Fruit fly (Drosophila melanogaster): Measurements from ENCODE around the gene CG31926.

Gene CG31926

DNA sequence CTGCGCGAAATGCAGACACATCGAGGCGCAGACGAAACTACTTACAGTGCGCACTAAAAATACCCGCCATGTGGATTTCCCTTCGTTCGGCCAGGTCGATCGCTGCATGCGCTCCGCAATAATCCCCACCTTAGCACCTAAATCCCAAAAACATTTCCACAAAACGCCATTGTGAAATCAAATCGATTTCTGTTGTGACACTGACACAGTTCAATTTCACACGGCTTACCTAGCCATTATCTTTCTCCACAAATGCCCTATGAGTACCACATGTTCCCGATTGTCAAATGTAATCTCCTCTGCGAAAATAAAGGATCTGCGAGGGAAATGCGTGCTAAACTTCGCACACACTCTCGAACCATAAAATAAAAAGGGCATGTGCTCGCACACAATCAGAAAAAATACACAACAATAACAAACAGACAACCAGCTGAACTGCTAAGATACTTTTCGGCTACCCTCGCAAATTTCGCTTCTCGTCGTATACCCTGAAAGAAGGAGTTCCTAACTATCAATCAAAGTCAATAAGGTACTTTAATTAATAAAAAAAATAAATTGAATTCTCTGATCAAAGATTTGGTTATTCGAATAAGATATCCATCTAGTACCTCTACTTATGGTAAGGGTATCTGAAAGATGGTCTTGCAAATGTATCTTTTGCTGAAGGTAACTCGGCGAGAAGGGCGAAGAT, 9.1 kb upstream of the CG31926 start:
- TF ChIP-seq CG9948 (tag; optimal IDR thresholded peaks at IDR 0.05) (peak; percentile 68), CG12605 (GFP tag; IDR thresholded peaks at IDR 0.05) (peak; percentile 12), D1 (tag; optimal IDR thresholded peaks at IDR 0.05) (peak; percentile 53), CG13204 (GFP tag; optimal IDR thresholded peaks at IDR 0.05) (no peak), CG32121 (GFP tag; IDR thresholded peaks at IDR 0.05) (peak; percentile 76), CG15710 (tag; optimal IDR thresholded peaks at IDR 0.05) (peak; percentile 70), rn (GFP tag; IDR thresholded peaks at IDR 0.05) (peak; percentile 86), fd96Ca (GFP tag; IDR thresholded peaks at IDR 0.05) (peak; percentile 95), Pif1A (GFP tag; optimal IDR thresholded peaks at IDR 0.05) (peak; percentile 70), CG4496 (GFP tag; IDR thresholded peaks at IDR 0.05) (peak; percentile 88), gl (tag; optimal IDR thresholded peaks at IDR 0.05) (peak; percentile 67), CG10348 (GFP tag; IDR thresholded peaks at IDR 0.05) (peak; percentile 71), CG8159 (tag; optimal IDR thresholded peaks at IDR 0.05) (peak; percentile 83), Snoo (tag; optimal IDR thresholded peaks at IDR 0.05) (peak; percentile 52), CG17806 (tag; optimal IDR thresholded peaks at IDR 0.05) (peak; percentile 86), Ets98B (GFP tag; IDR thresholded peaks at IDR 0.05) (peak; percentile 84), CG34367 (tag; optimal IDR thresholded peaks at IDR 0.05) (peak; percentile 71), Pif1B (GFP tag; optimal IDR thresholded peaks at IDR 0.05) (peak; percentile 57), CG14655 (GFP tag; optimal IDR thresholded peaks at IDR 0.05) (peak; percentile 85), EcR (GFP tag; optimal IDR thresholded peaks at IDR 0.05) (no peak), CG8301 (tag; optimal IDR thresholded peaks at IDR 0.05) (peak; percentile 81)

DNA sequence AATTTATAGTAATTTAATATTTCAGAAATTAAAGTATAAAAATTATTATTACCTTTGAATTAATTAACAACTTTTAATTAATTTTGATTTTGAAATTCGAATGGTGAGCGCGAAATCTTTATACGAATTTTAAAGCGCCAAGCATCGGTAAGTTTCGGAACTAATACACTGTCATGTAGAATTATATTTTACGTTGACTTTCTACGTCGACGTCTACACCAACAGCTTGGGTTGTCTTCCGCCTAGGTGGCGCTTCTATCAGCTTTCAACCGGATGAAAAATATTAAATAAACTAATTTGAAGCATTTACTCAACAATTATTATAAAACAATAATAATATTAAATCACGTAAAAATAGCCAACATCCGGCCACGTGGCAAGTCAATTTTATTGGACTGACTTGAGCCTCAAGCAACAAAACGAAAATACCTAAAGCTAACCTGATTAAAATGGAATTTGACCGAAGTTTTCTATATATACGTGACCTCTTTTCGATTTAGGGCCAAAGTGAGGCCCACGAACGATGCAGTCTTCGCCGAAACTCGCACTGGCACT, 3.4 kb upstream of the CG31926 start, which contains the start of gene CG31928:
Gene CG31928 (plus strand): TSS at position 505 of the 555 bp plus-strand sequence.
- TF ChIP-seq CG13204 (GFP tag; optimal IDR thresholded peaks at IDR 0.05): no peak
- peak; percentile 33 for TF ChIP-seq D1 (tag; optimal IDR thresholded peaks at IDR 0.05)

DNA sequence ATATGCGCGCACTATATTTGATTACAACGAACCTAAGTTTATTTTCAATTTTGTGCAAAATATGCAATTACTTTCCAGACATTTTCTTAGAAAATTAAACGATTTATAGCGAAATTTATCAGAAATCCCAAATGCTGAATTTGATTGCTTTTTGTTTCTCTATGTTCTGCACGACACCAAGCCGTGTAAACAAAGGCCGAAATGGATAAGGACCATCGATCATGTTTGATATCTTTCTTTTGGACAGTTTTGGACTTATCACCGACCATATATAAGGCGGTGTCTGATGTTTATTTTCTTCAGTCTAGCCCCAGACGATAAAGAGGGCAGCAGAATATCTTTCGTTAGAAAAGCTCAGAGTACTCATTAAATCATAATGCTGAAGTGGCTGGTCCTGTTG, 1.5 kb upstream of the CG31926 start, which contains the start of gene CG33128:
Gene CG33128 (plus strand): TSS at position 301 of the 400 bp plus-strand sequence.
- TF ChIP-seq CG10348 (GFP tag; IDR thresholded peaks at IDR 0.05) (no peak), rn (GFP tag; IDR thresholded peaks at IDR 0.05) (no peak), CG17806 (tag; optimal IDR thresholded peaks at IDR 0.05) (no peak), CG14655 (GFP tag; optimal IDR thresholded peaks at IDR 0.05) (no peak), CG12605 (GFP tag; IDR thresholded peaks at IDR 0.05) (no peak), fd96Ca (GFP tag; IDR thresholded peaks at IDR 0.05) (no peak), CG4496 (GFP tag; IDR thresholded peaks at IDR 0.05) (no peak), CG8301 (tag; optimal IDR thresholded peaks at IDR 0.05) (no peak), EcR (GFP tag; optimal IDR thresholded peaks at IDR 0.05) (no peak), D1 (tag; optimal IDR thresholded peaks at IDR 0.05) (no peak), gl (tag; optimal IDR thresholded peaks at IDR 0.05) (no peak), CG32121 (GFP tag; IDR thresholded peaks at IDR 0.05) (no peak), CG34367 (tag; optimal IDR thresholded peaks at IDR 0.05) (no peak), Ets98B (GFP tag; IDR thresholded peaks at IDR 0.05) (no peak), CG8159 (tag; optimal IDR thresholded peaks at IDR 0.05) (no peak), CG13204 (GFP tag; optimal IDR thresholded peaks at IDR 0.05) (no peak), CG9948 (tag; optimal IDR thresholded peaks at IDR 0.05) (no peak)

dm6 chr2L:1496943-1497342, 1.7 kb downstream of the CG31926 start, which contains the start of gene CG31661:
Gene CG31661, plus strand, starts transcription at chr2L:1497243.
- no peak for TF ChIP-seq CG12605 (GFP tag; IDR thresholded peaks at IDR 0.05)
- no peak for TF ChIP-seq Ets98B (GFP tag; IDR thresholded peaks at IDR 0.05)
- TF ChIP-seq CG10348 (GFP tag; IDR thresholded peaks at IDR 0.05): no peak
- TF ChIP-seq CG34367 (tag; optimal IDR thresholded peaks at IDR 0.05): no peak
- TF ChIP-seq CG8301 (tag; optimal IDR thresholded peaks at IDR 0.05): no peak

dm6 chr2L:1498966-1499554, 3.8 kb downstream of the CG31926 start:
- TF ChIP-seq CG34367 (tag; optimal IDR thresholded peaks at IDR 0.05): no peak
- TF ChIP-seq Pif1B (GFP tag; optimal IDR thresholded peaks at IDR 0.05): no peak
- TF ChIP-seq CG10348 (GFP tag; IDR thresholded peaks at IDR 0.05): no peak
- TF ChIP-seq CG13204 (GFP tag; optimal IDR thresholded peaks at IDR 0.05): no peak
- TF ChIP-seq fd96Ca (GFP tag; IDR thresholded peaks at IDR 0.05): no peak
- TF ChIP-seq EcR (GFP tag; optimal IDR thresholded peaks at IDR 0.05): no peak
- TF ChIP-seq CG12605 (GFP tag; IDR thresholded peaks at IDR 0.05): no peak
- TF ChIP-seq gl (tag; optimal IDR thresholded peaks at IDR 0.05): no peak
- no peak for TF ChIP-seq CG9948 (tag; optimal IDR thresholded peaks at IDR 0.05)
- TF ChIP-seq CG8301 (tag; optimal IDR thresholded peaks at IDR 0.05): no peak

- TF ChIP-seq EcR (GFP tag; optimal IDR thresholded peaks at IDR 0.05) (no peak), Ets98B (GFP tag; IDR thresholded peaks at IDR 0.05) (no peak), Snoo (tag; optimal IDR thresholded peaks at IDR 0.05) (no peak), CG14655 (GFP tag; optimal IDR thresholded peaks at IDR 0.05) (no peak), Pif1A (GFP tag; optimal IDR thresholded peaks at IDR 0.05) (no peak)
Observed at dm6 chr2L:1500312-1500711, 5.1 kb downstream of the CG31926 start, which contains the start of gene CG18131. Gene CG18131, minus strand, starts transcription at chr2L:1500608.

All from whole organism, pupa.